Worm (Caenorhabditis elegans) whole organism, L4 larva: ENCODE data around the gene C10E2.5.

ENCODE experiments used
- F10B5.3 ChIP-seq: sonication (generic microtip); optimal IDR thresholded peaks from 2 replicates; lab custom pipeline; 2016; ENCODE audit warnings: mild to moderate bottlenecking, missing genetic modification characterization, missing compliant biosample characterization
- F26F4.8 ChIP-seq: fragments of 200-800 bp; sonication (Bioruptor generic); conservative IDR thresholded peaks from 2 replicates; pipeline ENCODE4 v1.3.6; 2022; ENCODE audit warnings: missing genetic modification characterization, missing compliant biosample characterization
- F49E8.2 ChIP-seq: sonication (generic microtip); optimal IDR thresholded peaks from 2 replicates; lab custom pipeline; 2016; ENCODE audit warnings: missing compliant biosample characterization, mild to moderate bottlenecking, missing genetic modification characterization, borderline replicate concordance
- T20F7.1 ChIP-seq: fragments of 200-800 bp; sonication (Bioruptor generic); optimal IDR thresholded peaks from 2 replicates; lab custom pipeline; 2018; ENCODE audit warnings: mild to moderate bottlenecking, missing genetic modification characterization, missing compliant biosample characterization
- T26A8.4 ChIP-seq: fragments of 200-800 bp; sonication (Bioruptor generic); IDR thresholded peaks from 2 replicates; pipeline ENCODE4 v1.3.6; 2022; ENCODE audit warnings: missing genetic modification characterization, missing compliant biosample characterization
- Y105C5A.15 ChIP-seq: fragments of 200-800 bp; sonication (Bioruptor generic); IDR thresholded peaks from 2 replicates; pipeline ENCODE4 v1.3.6; 2022; ENCODE audit warnings: missing genetic modification characterization, missing compliant biosample characterization
- Y48G9A.11 ChIP-seq: fragments of 200-800 bp; sonication (Bioruptor generic); IDR thresholded peaks from 2 replicates; pipeline ENCODE4 v1.3.6; 2022; ENCODE audit warnings: missing genetic modification reagents, missing genetic modification characterization, missing compliant biosample characterization
- ZK337.2 ChIP-seq: fragments of 200-800 bp; sonication (Bioruptor generic); IDR thresholded peaks from 2 replicates; pipeline ENCODE4 v1.3.6; 2022; ENCODE audit warnings: missing genetic modification reagents, missing genetic modification characterization, missing compliant biosample characterization
- aha-1 ChIP-seq: fragments of 150-350 bp; peaks from one replicate; lab custom pipeline; 2014; ENCODE audit warnings: missing biosample characterization, missing genetic modification characterization
- ceh-20 ChIP-seq: fragments of 200-800 bp; sonication (Bioruptor generic); IDR thresholded peaks from 2 replicates; pipeline ENCODE4 v1.3.6; 2022; ENCODE audit warnings: missing genetic modification reagents, missing genetic modification characterization, missing compliant biosample characterization
- ces-1 ChIP-seq: fragments of 150-350 bp; sonication (generic microtip); optimal IDR thresholded peaks from 4 replicates; lab custom pipeline; 2014; ENCODE audit warnings: missing biosample characterization, missing genetic modification reagents, missing genetic modification characterization
- cey-2 ChIP-seq: sonication (generic microtip); optimal IDR thresholded peaks from 3 replicates; lab custom pipeline; 2017; ENCODE audit warnings: missing genetic modification characterization, mild to moderate bottlenecking, missing compliant biosample characterization, antibody characterized with exemption, borderline replicate concordance; ENCODE audit not compliant: insufficient read depth
- daf-12 ChIP-seq: fragments of 150-350 bp; optimal IDR thresholded peaks from 2 replicates; lab custom pipeline; 2014; ENCODE audit warnings: missing biosample characterization, missing genetic modification reagents, missing genetic modification characterization
- daf-8 ChIP-seq: fragments of 200-800 bp; sonication (Bioruptor generic); IDR thresholded peaks from 2 replicates; pipeline ENCODE4 v1.3.6; 2022; ENCODE audit warnings: missing genetic modification characterization, missing compliant biosample characterization
- dmd-6 ChIP-seq: fragments of 200-800 bp; sonication (Bioruptor generic); IDR thresholded peaks from 2 replicates; pipeline ENCODE4 v1.3.6; 2022; ENCODE audit warnings: missing genetic modification reagents, missing genetic modification characterization, missing compliant biosample characterization
- dve-1 ChIP-seq: sonication (generic microtip); optimal IDR thresholded peaks from 2 replicates; lab custom pipeline; 2017; ENCODE audit warnings: antibody characterized with exemption, mild to moderate bottlenecking, missing genetic modification characterization, missing compliant biosample characterization; ENCODE audit not compliant: insufficient read depth
- egl-27 ChIP-seq: sonication (generic microtip); optimal IDR thresholded peaks from 3 replicates; lab custom pipeline; 2017; ENCODE audit warnings: missing biosample characterization, missing genetic modification reagents, missing genetic modification characterization
- egl-43 ChIP-seq: fragments of 200-800 bp; sonication (Bioruptor generic); IDR thresholded peaks from 2 replicates; pipeline ENCODE4 v1.3.6; 2022; ENCODE audit warnings: missing genetic modification reagents, missing genetic modification characterization, missing compliant biosample characterization
- lim-7 ChIP-seq: fragments of 200-800 bp; sonication (Bioruptor generic); IDR thresholded peaks from 2 replicates; pipeline ENCODE4 v1.3.6; 2022; ENCODE audit warnings: missing genetic modification characterization, missing compliant biosample characterization
- lin-13 ChIP-seq: fragments of 150-350 bp; optimal IDR thresholded peaks from 2 replicates; lab custom pipeline; 2014; ENCODE audit warnings: missing biosample characterization, missing genetic modification reagents, missing genetic modification characterization
- lin-29 ChIP-seq: fragments of 200-800 bp; sonication (Bioruptor generic); IDR thresholded peaks from 2 replicates; pipeline ENCODE4 v1.3.6; 2022; ENCODE audit warnings: missing genetic modification reagents, missing genetic modification characterization, missing compliant biosample characterization
- lir-3 ChIP-seq: sonication (generic microtip); optimal IDR thresholded peaks from 2 replicates; lab custom pipeline; 2016; ENCODE audit warnings: mild to moderate bottlenecking, missing genetic modification characterization, missing compliant biosample characterization
- lsy-2 ChIP-seq, 2 experiments: fragments of 150-350 bp in 1 of 2; sonication (generic microtip) in 1 of 2; optimal IDR thresholded peaks; 2 replicates each; lab custom pipeline; 2014 to 2017; ENCODE audit warnings: missing biosample characterization in 2 of 2, missing genetic modification characterization in 2 of 2
- madf-5 ChIP-seq, 2 experiments: fragments of 200-800 bp; sonication (Bioruptor generic); IDR thresholded peaks; 2 replicates each; pipeline ENCODE4 v1.3.6; 2022; ENCODE audit warnings: missing compliant biosample characterization in 2 of 2, missing genetic modification characterization in 2 of 2
- madf-9 ChIP-seq: fragments of 200-800 bp; sonication (Bioruptor generic); conservative IDR thresholded peaks from 2 replicates; pipeline ENCODE4 v1.3.6; 2022; ENCODE audit warnings: missing genetic modification reagents, missing genetic modification characterization, missing compliant biosample characterization
- mdt-29 ChIP-seq: fragments of 200-800 bp; sonication (Bioruptor generic); IDR thresholded peaks from 2 replicates; pipeline ENCODE4 v1.3.6; 2022; ENCODE audit warnings: missing genetic modification reagents, missing genetic modification characterization, missing compliant biosample characterization
- mep-1 ChIP-seq: fragments of 150-350 bp; sonication (generic microtip); optimal IDR thresholded peaks from 3 replicates; lab custom pipeline; 2014; ENCODE audit warnings: missing biosample characterization, missing genetic modification characterization
- mxl-3 ChIP-seq: fragments of 200-800 bp; sonication (Bioruptor generic); optimal IDR thresholded peaks from 2 replicates; lab custom pipeline; 2018; ENCODE audit warnings: mild to moderate bottlenecking, missing genetic modification characterization, missing compliant biosample characterization
- nhr-10 ChIP-seq: fragments of 150-350 bp; optimal IDR thresholded peaks from 2 replicates; lab custom pipeline; 2014; ENCODE audit warnings: missing biosample characterization, missing genetic modification characterization
- nhr-11 ChIP-seq: fragments of 150-350 bp; optimal IDR thresholded peaks from 2 replicates; lab custom pipeline; 2014; ENCODE audit warnings: missing biosample characterization, missing genetic modification characterization
- nhr-111 ChIP-seq: fragments of 200-800 bp; sonication (Bioruptor generic); optimal IDR thresholded peaks from 2 replicates; lab custom pipeline; 2018; ENCODE audit warnings: mild to moderate bottlenecking, missing genetic modification characterization, missing compliant biosample characterization
- nhr-28 ChIP-seq: fragments of 150-350 bp; optimal IDR thresholded peaks from 2 replicates; lab custom pipeline; 2014; ENCODE audit warnings: missing biosample characterization, missing genetic modification characterization
- nhr-41 ChIP-seq: fragments of 200-800 bp; sonication (Bioruptor generic); IDR thresholded peaks from 2 replicates; pipeline ENCODE4 v1.3.6; 2022; ENCODE audit warnings: missing genetic modification reagents, missing genetic modification characterization, missing compliant biosample characterization
- nhr-42 ChIP-seq: fragments of 200-800 bp; sonication (Bioruptor generic); IDR thresholded peaks from 2 replicates; pipeline ENCODE4 v1.3.6; 2022; ENCODE audit warnings: missing genetic modification characterization, missing compliant biosample characterization
- nhr-48 ChIP-seq: sonication (generic microtip); optimal IDR thresholded peaks from 2 replicates; lab custom pipeline; 2016; ENCODE audit warnings: mild to moderate bottlenecking, missing genetic modification characterization, missing compliant biosample characterization
- nhr-6 ChIP-seq: fragments of 150-350 bp; optimal IDR thresholded peaks from 2 replicates; lab custom pipeline; 2014; ENCODE audit warnings: missing biosample characterization, missing genetic modification characterization
- nhr-76 ChIP-seq: fragments of 150-350 bp; optimal IDR thresholded peaks from 2 replicates; lab custom pipeline; 2014; ENCODE audit warnings: missing biosample characterization, missing genetic modification characterization
- pha-4 ChIP-seq, 2 experiments: fragments of 150-350 bp in 1 of 2; fragments of 200-800 bp in 1 of 2; sonication (Bioruptor generic) in 1 of 2; IDR thresholded peaks in 1 of 2; optimal IDR thresholded peaks in 1 of 2; 2 replicates each; pipeline versions ENCODE4 v1.3.6 to Lab custom; 2014 to 2022; ENCODE audit warnings: missing genetic modification characterization in 2 of 2, missing genetic modification reagents in 2 of 2, missing biosample characterization in 1 of 2, missing compliant biosample characterization in 1 of 2
- php-3 ChIP-seq: fragments of 200-800 bp; sonication (Bioruptor generic); IDR thresholded peaks from 2 replicates; pipeline ENCODE4 v1.3.6; 2022; ENCODE audit warnings: missing genetic modification reagents, missing genetic modification characterization, missing compliant biosample characterization
- saeg-2 ChIP-seq: fragments of 200-800 bp; sonication (Bioruptor generic); IDR thresholded peaks from 2 replicates; pipeline ENCODE4 v1.3.6; 2022; ENCODE audit warnings: missing genetic modification reagents, missing genetic modification characterization, missing compliant biosample characterization
- snpc-4 ChIP-seq: fragments of 150-350 bp; optimal IDR thresholded peaks from 2 replicates; lab custom pipeline; 2014; ENCODE audit warnings: missing biosample characterization, missing genetic modification characterization
- unc-39 ChIP-seq: sonication (generic microtip); optimal IDR thresholded peaks from 2 replicates; lab custom pipeline; 2017; ENCODE audit warnings: missing biosample characterization, missing genetic modification characterization
- unc-62 ChIP-seq, 3 experiments: fragments of 150-350 bp in 1 of 3; sonication (generic microtip); optimal IDR thresholded peaks in 2 of 3; peaks in 1 of 3; 1 replicate in 1 of 3; 2 replicates in 2 of 3; lab custom pipeline; 2014 to 2017; ENCODE audit warnings: missing biosample characterization in 3 of 3, missing genetic modification characterization in 3 of 3, missing genetic modification reagents in 3 of 3, missing genotype in 1 of 3
- vab-7 ChIP-seq: fragments of 200-800 bp; sonication (Bioruptor generic); IDR thresholded peaks from 2 replicates; pipeline ENCODE4 v1.3.6; 2022; ENCODE audit warnings: missing genetic modification reagents, missing genetic modification characterization, missing compliant biosample characterization
- zfp-2 ChIP-seq: sonication (generic microtip); optimal IDR thresholded peaks from 2 replicates; lab custom pipeline; 2016; ENCODE audit warnings: mild to moderate bottlenecking, missing genetic modification characterization, missing compliant biosample characterization
- zfp-3 ChIP-seq: fragments of 200-800 bp; sonication (Bioruptor generic); conservative IDR thresholded peaks from 2 replicates; pipeline ENCODE4 v1.3.6; 2022; ENCODE audit warnings: missing genetic modification reagents, missing genetic modification characterization, missing compliant biosample characterization
- zip-2 ChIP-seq: fragments of 150-350 bp; optimal IDR thresholded peaks from 2 replicates; lab custom pipeline; 2014; ENCODE audit warnings: missing biosample characterization, missing genetic modification characterization

The C10E2.5 gene

DNA sequence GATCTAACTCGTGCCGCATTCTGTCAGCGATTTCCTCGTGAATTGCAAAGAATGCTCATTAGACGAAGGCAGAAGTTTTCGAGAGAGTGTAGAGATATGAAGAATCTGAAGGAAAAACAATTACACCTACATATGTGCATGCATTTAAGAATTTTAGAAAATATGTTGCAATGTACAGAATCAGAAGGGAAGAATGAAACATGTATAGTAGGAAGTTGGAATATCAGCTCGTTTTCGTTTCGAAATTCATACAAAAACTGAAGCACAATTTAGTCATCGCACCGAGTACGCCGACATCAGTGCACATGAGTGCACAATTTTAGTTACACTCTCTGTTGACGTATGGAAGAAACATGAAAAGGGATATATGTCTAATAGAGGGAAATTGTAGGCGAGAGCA, at the start of gene C10E2.5:
Gene C10E2.5 (minus strand): TSS at position 101 of the 400 bp plus-strand sequence.
- TF ChIP-seq vab-7 (GFP tag; lab: Robert Waterston, UW) = no peak
- TF ChIP-seq aha-1 = no peak
- no peak for TF ChIP-seq egl-43 (GFP tag; lab: Robert Waterston, UW)
- TF ChIP-seq ZK337.2 (GFP tag; lab: Robert Waterston, UW) = no peak
- TF ChIP-seq dmd-6 (GFP tag; lab: Robert Waterston, UW) = no peak

DNA sequence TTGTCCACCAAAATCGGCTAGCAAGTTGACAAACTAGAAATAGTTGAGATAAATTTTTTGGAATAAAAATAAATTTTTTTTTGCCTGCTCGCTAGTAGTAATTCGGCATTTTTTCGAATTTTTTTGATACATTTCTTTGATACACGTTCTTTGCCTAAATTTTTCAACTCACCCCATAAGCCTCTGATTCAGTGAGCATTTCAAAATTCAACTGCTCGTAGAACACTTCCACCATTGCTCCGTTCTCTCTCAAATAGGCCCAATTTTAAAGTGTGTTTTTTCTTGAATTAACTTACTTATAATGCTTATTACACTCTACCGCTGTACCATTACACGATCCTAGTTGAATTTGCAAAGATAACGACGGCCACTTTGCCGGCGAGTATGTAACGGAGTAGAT, 49.2 kb upstream of the C10E2.5 start:
- TF ChIP-seq mep-1 (tag; lab: Kevin White, UChicago) (peak; percentile 20), daf-12 (no peak), saeg-2 (no peak), unc-62 (GFP tag; optimal IDR thresholded peaks at IDR 0.05 in 1 of 2; lab: Kevin White, UChicago) (peak in 1 of 2 experiments; percentile 16), unc-62 (tag; optimal IDR thresholded peaks at IDR 0.05; lab: Kevin White, UChicago) (no peak), T26A8.4 (no peak), lin-29 (GFP tag; lab: Robert Waterston, UW) (no peak), zip-2 (tag; lab: Kevin White, UChicago) (no peak), nhr-11 (tag; lab: Kevin White, UChicago) (no peak), cey-2 (no peak), dve-1 (peak; percentile 20), aha-1 (peak; percentile 94)

DNA sequence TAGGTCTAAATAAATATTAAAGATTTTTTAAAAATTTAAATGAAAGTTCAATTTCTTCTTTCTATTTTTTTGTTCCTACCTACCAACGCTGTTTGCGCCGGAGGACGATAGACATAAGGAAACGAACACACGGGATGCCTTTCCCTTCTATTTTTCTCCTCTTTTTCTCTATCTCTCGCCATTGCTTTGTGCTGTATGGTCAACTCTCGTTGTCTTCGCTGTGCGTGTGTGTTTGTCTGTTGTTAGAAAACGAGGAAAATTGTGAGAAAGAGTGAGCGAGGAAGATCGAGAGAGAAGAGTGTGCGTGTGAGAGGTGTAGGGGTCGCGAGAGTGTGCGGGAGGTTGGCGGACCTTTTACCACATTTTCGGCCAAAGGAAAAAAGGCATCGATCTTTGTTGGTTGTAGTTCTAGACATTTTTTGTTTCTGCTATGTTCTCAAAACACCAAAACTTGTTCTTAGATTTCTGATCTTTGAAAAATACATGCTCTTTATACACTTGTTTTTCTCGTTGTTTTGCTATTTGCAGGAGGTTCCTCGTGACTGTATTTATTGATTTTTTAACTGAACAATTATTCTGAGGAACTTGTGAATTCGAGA, 44.8 kb upstream of the C10E2.5 start:
- TF ChIP-seq egl-27 (tag; lab: Kevin White, UChicago) (no peak), F49E8.2 (tag; lab: Kevin White, UChicago) (no peak), nhr-111 (GFP tag; lab: Kevin White, UChicago) (no peak), mxl-3 (GFP tag; lab: Kevin White, UChicago) (peak; percentile 81), ces-1 (GFP tag; lab: Kevin White, UChicago) (no peak), T20F7.1 (GFP tag; lab: Kevin White, UChicago) (no peak), zip-2 (tag; lab: Kevin White, UChicago) (no peak), T26A8.4 (no peak), daf-8 (GFP tag; lab: Robert Waterston, UW) (no peak), unc-39 (no peak), madf-5 (GFP tag; IDR thresholded peaks at IDR 0.05; lab: Robert Waterston, UW) (no peak), nhr-6 (tag; lab: Kevin White, UChicago) (peak; percentile 67), nhr-42 (GFP tag; lab: Robert Waterston, UW) (no peak), nhr-41 (no peak), zfp-2 (no peak), lin-13 (peak; percentile 2), zfp-3 (no peak), nhr-76 (tag; lab: Kevin White, UChicago) (no peak), lsy-2 (tag; optimal IDR thresholded peaks at IDR 0.05; lab: Kevin White, UChicago) (peak in 1 of 2 experiments; percentile 65), nhr-48 (tag; lab: Kevin White, UChicago) (no peak), F26F4.8 (GFP tag; lab: Robert Waterston, UW) (no peak), Y48G9A.11 (no peak), pha-4 (GFP tag; IDR thresholded peaks at IDR 0.05; lab: Robert Waterston, UW) (no peak), pha-4 (tag; optimal IDR thresholded peaks at IDR 0.05; lab: Kevin White, UChicago) (peak; percentile 39), lir-3 (tag; lab: Kevin White, UChicago) (no peak), dmd-6 (GFP tag; lab: Robert Waterston, UW) (peak; percentile 21; the same call in 1 of the 2 replicates), nhr-10 (tag; lab: Kevin White, UChicago) (no peak), F10B5.3 (no peak), Y105C5A.15 (no peak), ceh-20 (GFP tag; lab: Robert Waterston, UW) (no peak), nhr-28 (tag; lab: Kevin White, UChicago) (peak; percentile 72), lim-7 (GFP tag; lab: Robert Waterston, UW) (no peak), mdt-29 (GFP tag; lab: Robert Waterston, UW) (no peak), php-3 (GFP tag; lab: Robert Waterston, UW) (no peak), snpc-4 (tag; lab: Kevin White, UChicago) (no peak), madf-9 (GFP tag; lab: Robert Waterston, UW) (no peak)
